Fruit fly (Drosophila melanogaster) whole organism, pupa: ENCODE measurements around the gene Obp99d.

Source experiments
- CG10348 ChIP-seq: fragments of 200-800 bp; sonication (Bioruptor generic); IDR thresholded peaks from 2 replicates; pipeline ENCODE4 v1.3.6; 2022; ENCODE audit warnings: missing biosample characterization, missing genetic modification characterization
- CG12605 ChIP-seq: fragments of 200-800 bp; sonication (Bioruptor generic); IDR thresholded peaks from 2 replicates; pipeline ENCODE4 v1.3.6; 2022; ENCODE audit warnings: missing biosample characterization, missing genetic modification characterization
- CG13204 ChIP-seq: fragments of 200-800 bp; sonication (Bioruptor generic); optimal IDR thresholded peaks from 2 replicates; lab custom pipeline; 2018; ENCODE audit warnings: missing biosample characterization, mild to moderate bottlenecking, missing genetic modification characterization, moderate library complexity
- CG14655 ChIP-seq: fragments of 200-800 bp; sonication (Bioruptor generic); optimal IDR thresholded peaks from 3 replicates; lab custom pipeline; 2017; ENCODE audit warnings: mild to moderate bottlenecking, missing biosample characterization, missing genetic modification reagents, missing genetic modification characterization
- CG15710 ChIP-seq: fragments of 200-800 bp; sonication (Bioruptor generic); optimal IDR thresholded peaks from 2 replicates; lab custom pipeline; 2018; ENCODE audit warnings: missing biosample characterization, mild to moderate bottlenecking, missing genetic modification characterization, moderate library complexity
- CG17806 ChIP-seq: fragments of 200-800 bp; sonication (Bioruptor generic); optimal IDR thresholded peaks from 2 replicates; lab custom pipeline; 2018; ENCODE audit warnings: missing biosample characterization, mild to moderate bottlenecking, missing genetic modification characterization, moderate library complexity
- CG32121 ChIP-seq: fragments of 200-800 bp; sonication (Bioruptor generic); IDR thresholded peaks from 2 replicates; pipeline ENCODE4 v1.3.6; 2022; ENCODE audit warnings: missing biosample characterization, missing genetic modification characterization
- CG34367 ChIP-seq: fragments of 200-800 bp; sonication (Bioruptor generic); optimal IDR thresholded peaks from 2 replicates; lab custom pipeline; 2018; ENCODE audit warnings: missing biosample characterization, mild to moderate bottlenecking, missing genetic modification characterization
- CG4496 ChIP-seq: fragments of 200-800 bp; sonication (Bioruptor generic); IDR thresholded peaks from 3 replicates; pipeline ENCODE4 v1.3.6; 2022; ENCODE audit warnings: missing biosample characterization, missing genetic modification characterization
- CG8159 ChIP-seq: fragments of 200-800 bp; sonication (Bioruptor generic); optimal IDR thresholded peaks from 3 replicates; lab custom pipeline; 2018; ENCODE audit warnings: missing biosample characterization, mild to moderate bottlenecking, missing genetic modification characterization, moderate library complexity
- CG8301 ChIP-seq: fragments of 200-800 bp; sonication (Bioruptor generic); optimal IDR thresholded peaks from 2 replicates; lab custom pipeline; 2018; ENCODE audit warnings: missing biosample characterization, mild to moderate bottlenecking, missing genetic modification characterization
- CG9948 ChIP-seq: fragments of 200-800 bp; sonication (Bioruptor generic); optimal IDR thresholded peaks from 2 replicates; lab custom pipeline; 2018; ENCODE audit warnings: missing biosample characterization, mild to moderate bottlenecking, missing genetic modification characterization, moderate library complexity
- D1 ChIP-seq: fragments of 200-800 bp; sonication (Bioruptor generic); optimal IDR thresholded peaks from 2 replicates; lab custom pipeline; 2018; ENCODE audit warnings: missing biosample characterization, mild to moderate bottlenecking, missing genetic modification characterization, moderate library complexity
- EcR ChIP-seq: fragments of 200-800 bp; sonication (Bioruptor generic); optimal IDR thresholded peaks from 3 replicates; lab custom pipeline; 2019; ENCODE audit warnings: missing biosample characterization, missing genetic modification characterization, mild to moderate bottlenecking, moderate library complexity, missing genetic modification reagents
- Ets98B ChIP-seq: fragments of 200-800 bp; sonication (Bioruptor generic); IDR thresholded peaks from 2 replicates; pipeline ENCODE4 v1.3.6; 2022; ENCODE audit warnings: missing biosample characterization, missing genetic modification characterization
- Pif1A ChIP-seq: fragments of 200-800 bp; sonication (Bioruptor generic); optimal IDR thresholded peaks from 3 replicates; lab custom pipeline; 2016; ENCODE audit warnings: missing biosample characterization, missing genetic modification characterization
- Pif1B ChIP-seq: fragments of 200-800 bp; sonication (Bioruptor generic); optimal IDR thresholded peaks from 3 replicates; lab custom pipeline; 2016; ENCODE audit warnings: missing biosample characterization, missing genetic modification characterization
- Snoo ChIP-seq: fragments of 200-800 bp; sonication (Bioruptor generic); optimal IDR thresholded peaks from 3 replicates; lab custom pipeline; 2017; ENCODE audit warnings: missing biosample characterization, mild to moderate bottlenecking, missing genetic modification characterization, inconsistent platforms
- fd96Ca ChIP-seq: fragments of 200-800 bp; sonication (Bioruptor generic); IDR thresholded peaks from 3 replicates; pipeline ENCODE4 v1.3.6; 2022; ENCODE audit warnings: missing biosample characterization, missing genetic modification characterization
- gl ChIP-seq: fragments of 200-800 bp; sonication (Bioruptor generic); optimal IDR thresholded peaks from 2 replicates; lab custom pipeline; 2018; ENCODE audit warnings: missing biosample characterization, mild to moderate bottlenecking, missing genetic modification characterization
- rn ChIP-seq: fragments of 200-800 bp; sonication (Bioruptor generic); IDR thresholded peaks from 2 replicates; pipeline ENCODE4 v1.3.6; 2022; ENCODE audit warnings: missing biosample characterization, missing genetic modification characterization

Obp99d gene

DNA sequence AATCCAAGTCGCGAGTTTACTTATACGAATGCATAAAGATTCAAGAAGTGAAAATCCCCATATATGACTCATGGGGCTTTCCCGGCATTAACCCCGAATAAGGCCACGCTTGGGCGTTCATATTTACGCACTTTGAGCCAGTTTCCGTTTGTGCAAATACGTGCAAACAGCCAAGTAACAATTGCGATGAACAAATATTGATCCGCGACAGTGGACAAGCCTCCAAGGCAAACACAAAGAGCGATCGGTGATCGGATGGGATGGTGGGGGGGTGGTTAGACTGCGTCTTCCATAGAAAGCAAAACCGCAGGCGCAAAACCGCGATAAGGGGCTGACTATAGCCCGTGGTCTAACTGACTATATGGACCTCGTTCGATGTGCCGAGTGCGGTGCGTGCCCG lies 42.9 kb downstream of the Obp99d start:
- peak; percentile 62 for TF ChIP-seq Pif1A (GFP tag; lab: Kevin White, UChicago)
- TF ChIP-seq rn, result 0 out of 2 replicates have a peak, but pooled peaks have one; percentile 18
- TF ChIP-seq CG34367 (tag; lab: Kevin White, UChicago), result peak; percentile 52
- TF ChIP-seq D1 (tag; lab: Kevin White, UChicago), result no peak
- peak; percentile 49 for TF ChIP-seq fd96Ca (GFP tag; lab: Robert Waterston, UW)
- peak; percentile 36; the same call in 2 of the 3 replicates for TF ChIP-seq CG4496
- peak; percentile 40 for TF ChIP-seq CG12605 (GFP tag; lab: Robert Waterston, UW)
- no peak for TF ChIP-seq Snoo (tag; lab: Kevin White, UChicago)
- TF ChIP-seq Ets98B (GFP tag; lab: Robert Waterston, UW), result peak; percentile 37; the same call in 1 of the 2 replicates
- peak; percentile 35 for TF ChIP-seq EcR
- TF ChIP-seq CG8301 (tag; lab: Kevin White, UChicago), result no peak
- TF ChIP-seq CG13204 (GFP tag; lab: Kevin White, UChicago), result peak; percentile 83
- TF ChIP-seq gl (tag; lab: Kevin White, UChicago), result peak; percentile 74

DNA sequence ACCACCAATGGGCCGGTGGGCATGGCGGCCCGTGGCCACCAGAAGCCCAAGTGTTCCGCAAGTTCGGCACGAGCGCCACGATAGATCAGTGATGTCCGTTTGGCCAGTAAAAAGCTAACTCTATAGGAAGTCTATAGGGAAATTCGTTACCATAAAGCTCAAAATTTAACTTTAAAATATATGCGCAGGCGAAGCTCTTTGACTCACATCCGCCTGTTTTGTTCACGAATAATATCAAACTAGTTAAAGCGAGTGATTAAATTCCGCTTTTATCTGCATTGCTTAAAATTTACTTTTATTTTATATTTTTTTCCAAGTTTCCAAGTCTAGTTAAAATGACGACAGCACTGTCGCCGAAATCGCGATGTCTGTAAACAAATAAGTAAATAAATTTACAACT lies 43.4 kb downstream of the Obp99d start:
- TF ChIP-seq Pif1B (peak; percentile 47), CG14655 (GFP tag; lab: Kevin White, UChicago) (peak; percentile 63), CG10348 (GFP tag; lab: Robert Waterston, UW) (no peak), EcR (no peak), gl (tag; lab: Kevin White, UChicago) (no peak), CG8159 (tag; lab: Kevin White, UChicago) (peak; percentile 53), CG13204 (GFP tag; lab: Kevin White, UChicago) (no peak), Snoo (tag; lab: Kevin White, UChicago) (peak; percentile 5), D1 (tag; lab: Kevin White, UChicago) (peak; percentile 10), rn (no peak), Ets98B (GFP tag; lab: Robert Waterston, UW) (peak; percentile 38), CG12605 (GFP tag; lab: Robert Waterston, UW) (no peak), CG32121 (GFP tag; lab: Robert Waterston, UW) (peak; percentile 37), Pif1A (GFP tag; lab: Kevin White, UChicago) (no peak), CG8301 (tag; lab: Kevin White, UChicago) (peak; percentile 55), CG4496 (peak; percentile 71), fd96Ca (GFP tag; lab: Robert Waterston, UW) (peak; percentile 72), CG15710 (tag; lab: Kevin White, UChicago) (peak; percentile 38), CG34367 (tag; lab: Kevin White, UChicago) (no peak), CG9948 (tag; lab: Kevin White, UChicago) (peak; percentile 34), CG17806 (peak; percentile 42)

DNA sequence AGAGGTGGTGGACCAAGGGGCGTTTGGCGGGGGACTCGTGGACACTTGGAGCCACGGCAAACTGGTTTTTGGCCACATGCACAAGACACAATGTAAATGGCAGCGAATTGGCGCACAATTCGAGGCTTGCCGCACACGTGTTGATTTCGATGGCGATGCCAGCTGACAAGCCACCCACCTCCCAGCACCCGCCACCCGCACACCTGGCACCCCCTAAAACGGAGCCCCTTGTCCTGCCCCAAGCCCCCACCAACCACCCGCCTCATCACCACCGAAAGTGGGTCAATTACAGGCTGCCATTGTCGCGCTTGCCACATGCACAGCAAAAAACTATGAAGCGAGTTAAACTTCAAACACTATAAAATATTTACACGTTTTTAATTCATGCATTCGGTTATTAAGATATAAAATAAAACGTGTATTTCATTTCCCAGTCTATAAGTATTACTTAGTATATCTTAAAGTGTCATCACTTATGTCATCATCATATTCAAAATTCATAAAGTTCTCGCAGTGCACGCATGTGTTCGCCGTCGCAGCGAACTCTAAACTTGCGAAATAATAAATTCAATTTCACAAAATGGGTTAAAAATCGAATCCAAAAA lies 43.9 kb downstream of the Obp99d start:
- TF ChIP-seq CG8301 (tag; lab: Kevin White, UChicago) (peak; percentile 61), Pif1A (GFP tag; lab: Kevin White, UChicago) (peak; percentile 60), Snoo (tag; lab: Kevin White, UChicago) (peak; percentile 35), CG8159 (tag; lab: Kevin White, UChicago) (peak; percentile 57), CG17806 (peak; percentile 46), CG32121 (GFP tag; lab: Robert Waterston, UW) (peak; percentile 83), CG13204 (GFP tag; lab: Kevin White, UChicago) (no peak), gl (tag; lab: Kevin White, UChicago) (no peak), CG9948 (tag; lab: Kevin White, UChicago) (peak; percentile 50), CG10348 (GFP tag; lab: Robert Waterston, UW) (0 out of 2 replicates have a peak, but pooled peaks have one; percentile 41), D1 (tag; lab: Kevin White, UChicago) (no peak), CG34367 (tag; lab: Kevin White, UChicago) (peak; percentile 18), EcR (no peak), CG4496 (peak; percentile 84), CG12605 (GFP tag; lab: Robert Waterston, UW) (peak; percentile 66), CG14655 (GFP tag; lab: Kevin White, UChicago) (peak; percentile 38), rn (peak; percentile 58), Ets98B (GFP tag; lab: Robert Waterston, UW) (peak; percentile 80), fd96Ca (GFP tag; lab: Robert Waterston, UW) (peak; percentile 61; the same call in 2 of the 3 replicates), CG15710 (tag; lab: Kevin White, UChicago) (peak; percentile 24), Pif1B (peak; percentile 19)

DNA sequence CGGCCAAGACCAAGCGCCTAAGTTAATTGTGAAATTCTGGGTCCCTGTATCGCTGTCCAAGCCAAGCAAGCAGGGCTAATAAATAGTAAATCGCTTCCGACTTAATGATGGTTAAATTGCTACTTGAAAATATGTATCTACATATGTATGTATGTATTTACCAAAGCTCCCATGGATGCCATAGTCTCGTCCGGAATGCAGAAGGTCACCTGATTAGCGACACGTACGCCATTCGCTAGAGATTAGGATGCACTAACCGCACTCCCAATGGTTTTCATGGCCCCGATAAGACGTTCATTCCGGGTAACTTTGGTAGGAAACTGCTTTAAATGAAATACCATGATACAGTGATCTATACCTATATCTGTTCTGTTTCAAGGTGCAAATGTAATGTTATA lies 44.4 kb downstream of the Obp99d start:
- TF ChIP-seq Pif1A (GFP tag; lab: Kevin White, UChicago) (no peak), Pif1B (no peak), CG4496 (no peak)

DNA sequence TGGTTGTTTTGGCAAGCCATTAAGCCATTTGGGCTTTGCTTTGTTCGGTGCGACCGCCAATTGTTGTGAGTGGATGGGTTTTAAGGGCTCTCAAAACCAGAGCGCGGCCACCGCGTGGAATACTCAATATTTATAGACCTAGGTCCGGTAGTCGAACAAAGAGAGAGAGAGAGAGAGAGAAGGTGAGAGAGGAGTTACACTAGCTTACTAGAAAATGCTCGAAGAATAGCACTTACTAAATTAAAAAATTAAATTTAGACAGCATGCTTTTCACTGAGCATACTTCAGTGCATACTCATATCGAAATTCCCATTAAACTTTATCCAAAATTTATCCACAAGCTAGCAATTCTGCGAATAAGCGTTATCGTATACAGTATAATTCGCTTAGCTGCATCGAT lies 45.7 kb downstream of the Obp99d start:
- TF ChIP-seq CG8159 (tag; lab: Kevin White, UChicago) (peak; percentile 24), CG34367 (tag; lab: Kevin White, UChicago) (peak; percentile 3), EcR (no peak), CG15710 (tag; lab: Kevin White, UChicago) (peak; percentile 20)

DNA sequence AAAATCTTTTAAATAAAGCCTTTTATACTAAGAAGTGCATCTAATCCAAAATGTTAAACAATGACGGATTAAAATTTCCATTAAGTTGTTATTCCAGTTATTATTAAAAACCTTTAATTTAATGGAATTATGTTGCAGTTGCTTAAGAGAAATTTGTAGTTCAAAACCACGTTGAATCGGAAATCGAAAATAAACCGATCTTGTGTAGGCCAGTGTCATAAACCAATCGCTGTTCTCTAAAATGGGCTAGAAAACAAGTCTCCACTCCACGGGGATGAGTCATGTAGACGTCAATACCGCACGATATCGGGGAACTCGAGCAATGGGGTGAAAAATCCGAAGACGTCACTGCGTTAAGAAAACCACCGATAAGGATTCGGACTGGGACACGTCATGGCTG lies 47.3 kb downstream of the Obp99d start:
- TF ChIP-seq CG17806 (no peak), CG32121 (GFP tag; lab: Robert Waterston, UW) (no peak), CG8159 (tag; lab: Kevin White, UChicago) (peak; percentile 35), CG34367 (tag; lab: Kevin White, UChicago) (no peak), fd96Ca (GFP tag; lab: Robert Waterston, UW) (no peak), D1 (tag; lab: Kevin White, UChicago) (no peak), Pif1B (no peak), Ets98B (GFP tag; lab: Robert Waterston, UW) (no peak), CG12605 (GFP tag; lab: Robert Waterston, UW) (no peak), CG15710 (tag; lab: Kevin White, UChicago) (peak; percentile 22)
- TF ChIP-seq, all 21 proteins: peak for 2
